Worm (Caenorhabditis elegans) whole organism, L2 larva: ENCODE data around the gene rom-2.

ENCODE experiments used
- C34F6.9 ChIP-seq: fragments of 150-350 bp; optimal IDR thresholded peaks from 2 replicates; lab custom pipeline; 2014; ENCODE audit warnings: missing biosample characterization, missing genetic modification characterization
- F13H6.1 ChIP-seq: sonication (generic microtip); optimal IDR thresholded peaks from 2 replicates; lab custom pipeline; 2016; ENCODE audit warnings: missing genetic modification characterization, missing compliant biosample characterization
- R02D3.7 ChIP-seq: fragments of 150-350 bp; optimal IDR thresholded peaks from 2 replicates; lab custom pipeline; 2014; ENCODE audit warnings: missing biosample characterization, missing genetic modification characterization
- ZK546.5 ChIP-seq: sonication (generic microtip); optimal IDR thresholded peaks from 2 replicates; lab custom pipeline; 2017; ENCODE audit warnings: missing biosample characterization, missing genetic modification characterization
- aly-2 ChIP-seq: fragments of 150-350 bp; optimal IDR thresholded peaks from 2 replicates; lab custom pipeline; 2014; ENCODE audit warnings: missing biosample characterization, missing genetic modification characterization
- ama-1 ChIP-seq: fragments of 150-350 bp; optimal IDR thresholded peaks from 2 replicates; lab custom pipeline; 2018; ENCODE audit warnings: inconsistent platforms
- blmp-1 ChIP-seq: sonication (generic microtip); optimal IDR thresholded peaks from 2 replicates; lab custom pipeline; 2017; ENCODE audit warnings: missing genetic modification characterization, mild to moderate bottlenecking, missing compliant biosample characterization, antibody characterized with exemption, moderate library complexity; ENCODE audit not compliant: insufficient read depth
- crh-2 ChIP-seq: sonication (generic microtip); optimal IDR thresholded peaks from 2 replicates; lab custom pipeline; 2017; ENCODE audit warnings: missing biosample characterization, missing genetic modification characterization
- dmd-4 ChIP-seq: sonication (generic microtip); optimal IDR thresholded peaks from 2 replicates; lab custom pipeline; 2017; ENCODE audit warnings: missing biosample characterization, missing genetic modification characterization
- elt-3 ChIP-seq: sonication (generic microtip); optimal IDR thresholded peaks from 2 replicates; lab custom pipeline; 2017; ENCODE audit warnings: missing biosample characterization, missing genetic modification characterization
- fos-1 ChIP-seq: fragments of 150-350 bp; optimal IDR thresholded peaks from 2 replicates; lab custom pipeline; 2014; ENCODE audit warnings: missing biosample characterization, missing genetic modification characterization
- lin-11 ChIP-seq: fragments of 150-350 bp; sonication (generic microtip); optimal IDR thresholded peaks from 2 replicates; lab custom pipeline; 2014; ENCODE audit warnings: missing biosample characterization, missing genetic modification characterization, inconsistent platforms, mixed read lengths
- lin-13 ChIP-seq: fragments of 150-350 bp; optimal IDR thresholded peaks from 2 replicates; lab custom pipeline; 2014; ENCODE audit warnings: missing biosample characterization, missing genetic modification reagents, missing genetic modification characterization
- lin-39 ChIP-seq: fragments of 150-350 bp; optimal IDR thresholded peaks from 2 replicates; lab custom pipeline; 2014; ENCODE audit warnings: missing biosample characterization, missing genetic modification reagents, missing genetic modification characterization
- lsy-2 ChIP-seq, 2 experiments: fragments of 150-350 bp in 1 of 2; sonication (generic microtip) in 1 of 2; optimal IDR thresholded peaks; 2 replicates each; lab custom pipeline; 2014 to 2017; ENCODE audit warnings: missing biosample characterization in 2 of 2, missing genetic modification characterization in 2 of 2
- mab-5 ChIP-seq: fragments of 150-350 bp; optimal IDR thresholded peaks from 2 replicates; lab custom pipeline; 2014; ENCODE audit warnings: missing biosample characterization, missing genetic modification characterization
- mbf-1 ChIP-seq: sonication (generic microtip); optimal IDR thresholded peaks from 2 replicates; lab custom pipeline; 2017; ENCODE audit warnings: missing biosample characterization, missing genetic modification characterization
- nhr-12 ChIP-seq: fragments of 150-350 bp; optimal IDR thresholded peaks from 2 replicates; lab custom pipeline; 2014; ENCODE audit warnings: missing biosample characterization, missing genetic modification characterization
- nhr-129 ChIP-seq: fragments of 150-350 bp; optimal IDR thresholded peaks from 2 replicates; lab custom pipeline; 2014; ENCODE audit warnings: missing biosample characterization, missing genetic modification characterization
- nhr-21 ChIP-seq: fragments of 150-350 bp; optimal IDR thresholded peaks from 2 replicates; lab custom pipeline; 2014; ENCODE audit warnings: missing biosample characterization, missing genetic modification characterization
- nhr-23 ChIP-seq: fragments of 150-350 bp; optimal IDR thresholded peaks from 2 replicates; lab custom pipeline; 2014; ENCODE audit warnings: missing biosample characterization, missing genetic modification reagents, missing genetic modification characterization
- nhr-237 ChIP-seq: fragments of 150-350 bp; optimal IDR thresholded peaks from 2 replicates; lab custom pipeline; 2014; ENCODE audit warnings: missing biosample characterization, missing genetic modification characterization
- nhr-25 ChIP-seq: fragments of 150-350 bp; sonication (generic microtip); optimal IDR thresholded peaks from 3 replicates; lab custom pipeline; 2014; ENCODE audit warnings: missing biosample characterization, missing genetic modification characterization
- nhr-77 ChIP-seq: fragments of 150-350 bp; optimal IDR thresholded peaks from 2 replicates; lab custom pipeline; 2014; ENCODE audit warnings: missing biosample characterization, missing genetic modification characterization
- peb-1 ChIP-seq: fragments of 150-350 bp; optimal IDR thresholded peaks from 2 replicates; lab custom pipeline; 2014; ENCODE audit warnings: missing biosample characterization, missing genetic modification characterization
- sem-4 ChIP-seq: fragments of 150-350 bp; optimal IDR thresholded peaks from 2 replicates; lab custom pipeline; 2014; ENCODE audit warnings: missing biosample characterization, missing genetic modification reagents, missing genetic modification characterization
- skn-1 ChIP-seq: sonication (generic microtip); optimal IDR thresholded peaks from 2 replicates; lab custom pipeline; 2017; ENCODE audit warnings: missing biosample characterization, missing genetic modification characterization
- sma-3 ChIP-seq: sonication (generic microtip); optimal IDR thresholded peaks from 2 replicates; lab custom pipeline; 2016; ENCODE audit warnings: missing genetic modification reagents, missing genetic modification characterization, missing compliant biosample characterization
- sma-9 ChIP-seq, 2 experiments: fragments of 150-350 bp in 1 of 2; sonication (generic microtip) in 1 of 2; optimal IDR thresholded peaks; 2 replicates each; lab custom pipeline; 2014 to 2016; ENCODE audit warnings: missing genetic modification characterization in 2 of 2, mild to moderate bottlenecking in 1 of 2, missing biosample characterization in 1 of 2, missing compliant biosample characterization in 1 of 2, missing genetic modification reagents in 1 of 2, moderate library complexity in 1 of 2
- unc-55 ChIP-seq: fragments of 150-350 bp; sonication (generic microtip); optimal IDR thresholded peaks from 3 replicates; lab custom pipeline; 2014; ENCODE audit warnings: missing biosample characterization, missing genetic modification reagents, missing genetic modification characterization
- unc-62 ChIP-seq: fragments of 150-350 bp; optimal IDR thresholded peaks from 2 replicates; lab custom pipeline; 2014; ENCODE audit warnings: missing biosample characterization, missing genetic modification reagents, missing genetic modification characterization
- zag-1 ChIP-seq: fragments of 150-350 bp; optimal IDR thresholded peaks from 2 replicates; lab custom pipeline; 2014; ENCODE audit warnings: missing biosample characterization, missing genetic modification characterization
- ztf-1 ChIP-seq: fragments of 200-800 bp; sonication (Bioruptor generic); conservative IDR thresholded peaks from 2 replicates; pipeline ENCODE4 v1.3.6; 2022; ENCODE audit warnings: missing genetic modification characterization, missing compliant biosample characterization
- ztf-11 ChIP-seq: sonication (generic microtip); optimal IDR thresholded peaks from 2 replicates; lab custom pipeline; 2017; ENCODE audit warnings: missing biosample characterization, missing genetic modification characterization
- ztf-4 ChIP-seq: fragments of 150-350 bp; optimal IDR thresholded peaks from 2 replicates; lab custom pipeline; 2014; ENCODE audit warnings: missing biosample characterization, missing genetic modification characterization

The rom-2 gene

DNA sequence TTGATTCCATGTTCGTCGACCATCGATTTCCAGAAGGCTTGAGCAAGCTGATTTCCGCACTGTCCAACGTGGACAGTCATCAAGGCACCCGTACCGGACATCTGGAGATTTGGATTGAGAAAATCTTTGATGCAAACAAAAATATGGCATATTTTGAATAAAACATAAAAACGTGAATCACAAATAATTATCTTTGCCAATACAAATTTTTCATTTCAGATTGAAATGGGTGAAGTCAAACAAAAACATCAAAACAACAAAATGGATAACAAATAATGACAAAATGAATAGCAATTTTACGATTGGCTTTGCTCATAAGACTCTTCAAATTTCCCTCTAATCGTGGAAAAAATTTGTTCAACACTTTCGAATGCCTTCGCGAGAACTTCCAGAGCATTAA is 33.6 kb upstream of the rom-2 start, which contains the start of gene tbg-1:
TSS of gene tbg-1 (minus strand) at position 101 of the 400 bp plus-strand sequence.
- TF ChIP-seq ZK546.5 (tag; lab: Kevin White, UChicago), result no peak
- TF ChIP-seq nhr-129, result no peak
- TF ChIP-seq sma-9 (GFP tag; optimal IDR thresholded peaks at IDR 0.05; lab: Kevin White, UChicago), result no peak
- TF ChIP-seq sma-9 (tag; optimal IDR thresholded peaks at IDR 0.05; lab: Kevin White, UChicago), result no peak
- TF ChIP-seq C34F6.9, result no peak
- no peak for TF ChIP-seq zag-1 (tag; lab: Kevin White, UChicago)
- no peak for TF ChIP-seq R02D3.7
- TF ChIP-seq blmp-1, result no peak
- TF ChIP-seq nhr-25 (tag; lab: Kevin White, UChicago), result no peak
- TF ChIP-seq ztf-11 (tag; lab: Kevin White, UChicago), result no peak
- no peak for TF ChIP-seq nhr-21 (tag; lab: Kevin White, UChicago)
- TF ChIP-seq peb-1, result no peak
- TF ChIP-seq elt-3 (tag; lab: Kevin White, UChicago), result no peak
- TF ChIP-seq skn-1 (tag; lab: Kevin White, UChicago), result no peak
- no peak for TF ChIP-seq ama-1 (lab: Kevin White, UChicago)
- TF ChIP-seq nhr-23, result no peak
- no peak for TF ChIP-seq unc-55 (GFP tag; lab: Kevin White, UChicago)
- TF ChIP-seq nhr-12, result no peak

DNA sequence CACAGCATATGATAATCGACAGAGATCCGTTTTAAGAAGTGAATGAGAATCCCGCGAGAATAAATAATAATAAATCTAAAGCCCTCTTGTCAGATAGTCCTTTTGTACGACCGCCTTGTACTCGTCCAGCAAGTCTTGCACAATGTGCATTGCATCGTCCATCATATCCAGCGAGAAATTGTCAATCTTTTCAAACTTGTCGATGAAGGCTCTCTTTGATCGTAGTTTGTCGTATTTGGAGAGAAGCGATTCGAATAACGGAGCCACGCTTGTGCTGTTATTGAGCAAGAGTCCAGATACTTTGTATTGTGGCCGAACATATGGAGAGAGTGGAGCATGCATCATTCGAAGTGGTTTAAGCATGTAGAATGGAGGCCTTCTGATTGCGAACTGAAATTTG is 31.1 kb upstream of the rom-2 start:
- TF ChIP-seq nhr-129 (peak; percentile 4), mab-5 (no peak), ama-1 (lab: Kevin White, UChicago) (no peak), ztf-4 (tag; lab: Kevin White, UChicago) (peak; percentile 3), ztf-1 (no peak), dmd-4 (tag; lab: Kevin White, UChicago) (no peak), aly-2 (tag; lab: Kevin White, UChicago) (no peak)

DNA sequence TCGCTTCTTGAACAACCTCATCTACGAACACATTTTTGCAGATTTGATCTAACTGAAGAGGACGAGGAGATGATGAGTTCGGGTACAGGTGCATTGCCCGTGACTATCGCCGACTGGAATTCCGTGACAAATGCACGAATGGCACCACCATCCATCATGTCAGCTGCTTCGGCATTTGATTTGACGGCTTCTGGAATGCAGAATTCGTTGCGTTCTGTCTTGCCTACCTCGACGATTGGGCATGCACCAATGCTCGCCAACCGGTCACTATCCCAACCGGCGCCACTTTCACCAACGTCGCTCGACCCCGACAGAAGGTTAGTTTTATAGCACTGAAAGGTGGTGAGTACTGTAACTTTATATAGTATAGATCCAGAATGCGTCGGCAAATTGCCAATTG is 28.0 kb upstream of the rom-2 start:
- no peak for TF ChIP-seq unc-55 (GFP tag; lab: Kevin White, UChicago)
- TF ChIP-seq lin-11 (tag; lab: Kevin White, UChicago), result no peak
- TF ChIP-seq crh-2 (tag; lab: Kevin White, UChicago), result no peak
- TF ChIP-seq C34F6.9, result no peak
- TF ChIP-seq ama-1 (lab: Kevin White, UChicago), result no peak
- no peak for TF ChIP-seq sma-3 (GFP tag; lab: Kevin White, UChicago)
- no peak for TF ChIP-seq blmp-1
- TF ChIP-seq nhr-77 (tag; lab: Kevin White, UChicago), result no peak
- TF ChIP-seq sem-4 (tag; lab: Kevin White, UChicago), result no peak
- TF ChIP-seq peb-1, result no peak
- TF ChIP-seq lin-13 (GFP tag; lab: Kevin White, UChicago), result no peak
- TF ChIP-seq lin-39 (tag; lab: Kevin White, UChicago), result no peak
- TF ChIP-seq fos-1 (tag; lab: Kevin White, UChicago), result no peak

ce11 chrIII:9621840-9622525 is 26.5 kb upstream of the rom-2 start:
- TF ChIP-seq lin-13 (GFP tag; lab: Kevin White, UChicago) (no peak), F13H6.1 (tag; lab: Kevin White, UChicago) (peak; percentile 25), nhr-12 (no peak), mbf-1 (tag; lab: Kevin White, UChicago) (no peak), nhr-129 (peak; percentile 25), unc-55 (GFP tag; lab: Kevin White, UChicago) (no peak), peb-1 (no peak), lin-39 (tag; lab: Kevin White, UChicago) (no peak), sma-9 (GFP tag; optimal IDR thresholded peaks at IDR 0.05; lab: Kevin White, UChicago) (peak; percentile 29), sma-9 (tag; optimal IDR thresholded peaks at IDR 0.05; lab: Kevin White, UChicago) (no peak), unc-62 (no peak), sma-3 (GFP tag; lab: Kevin White, UChicago) (no peak), fos-1 (tag; lab: Kevin White, UChicago) (peak; percentile 87), crh-2 (tag; lab: Kevin White, UChicago) (peak; percentile 27), nhr-237 (tag; lab: Kevin White, UChicago) (no peak), ama-1 (lab: Kevin White, UChicago) (no peak), lsy-2 (tag; optimal IDR thresholded peaks at IDR 0.05; lab: Kevin White, UChicago) (no peak)
